Fruit fly (Drosophila melanogaster): Measurements from ENCODE around the gene CG13312.

The CG13312 gene

DNA sequence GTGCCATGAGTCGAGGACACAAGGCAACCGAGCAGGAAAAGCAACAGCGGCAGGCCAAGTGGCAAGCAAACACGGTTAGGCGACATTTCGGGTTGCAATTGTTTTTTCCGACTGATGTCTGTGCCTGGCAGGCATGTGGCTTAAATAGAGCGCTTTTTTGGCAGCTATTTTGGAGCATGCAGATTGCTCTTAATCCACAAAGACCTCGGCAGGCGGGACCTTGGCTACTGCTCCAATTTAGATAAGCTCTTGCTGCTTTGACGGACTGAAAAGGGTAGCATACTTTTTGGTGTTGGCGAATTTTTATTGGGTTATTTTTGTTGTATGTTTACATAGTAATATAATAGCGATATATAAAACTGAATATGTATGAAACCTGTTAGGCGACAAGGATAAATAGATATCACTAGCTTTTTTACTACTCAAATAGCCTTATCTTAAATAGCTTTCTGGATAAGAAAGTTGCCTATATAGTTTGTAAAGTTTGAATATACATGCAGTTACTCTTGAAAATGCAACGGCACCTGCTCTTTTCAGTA, at the start of gene CG13312, which contains the start of gene CG32024:
TSS of gene CG13312 (minus strand) at position 101 of the 539 bp plus-strand sequence.
TSS of gene CG32024 (plus strand) at position 489 of the 539 bp plus-strand sequence.
- TF ChIP-seq ovo (GFP tag; optimal IDR thresholded peaks at IDR 0.05) (no peak), pad (GFP tag; optimal IDR thresholded peaks at IDR 0.05) (no peak), CG33017 (tag; optimal IDR thresholded peaks at IDR 0.05) (peak; percentile 31), bab1 (GFP tag; optimal IDR thresholded peaks at IDR 0.05) (no peak)

dm6 chr3L:8855262-8855661, 48.2 kb upstream of the CG13312 start:
- TF ChIP-seq Crg-1 (GFP tag; optimal IDR thresholded peaks at IDR 0.05) (no peak), toe (GFP tag; optimal IDR thresholded peaks at IDR 0.05) (no peak), bab1 (GFP tag; optimal IDR thresholded peaks at IDR 0.05) (no peak), CG11617 (GFP tag; optimal IDR thresholded peaks at IDR 0.05) (no peak), kay (GFP tag; ENCODE audit: borderline replicate concordance) (no peak), CG12768 (GFP tag; optimal IDR thresholded peaks at IDR 0.05) (no peak), CG1620 (GFP tag; optimal IDR thresholded peaks at IDR 0.05) (no peak), CG5204 (GFP tag; optimal IDR thresholded peaks at IDR 0.05) (no peak), CG33017 (tag; optimal IDR thresholded peaks at IDR 0.05) (no peak), CG7101 (tag; optimal IDR thresholded peaks at IDR 0.05) (no peak), cnc (optimal IDR thresholded peaks at IDR 0.05) (no peak), CG7045 (GFP tag; optimal IDR thresholded peaks at IDR 0.05) (no peak), Mnt (GFP tag; optimal IDR thresholded peaks at IDR 0.05) (no peak), tj (GFP tag; optimal IDR thresholded peaks at IDR 0.05) (no peak), Hr96 (GFP tag; optimal IDR thresholded peaks at IDR 0.05) (no peak), Clk (GFP tag; optimal IDR thresholded peaks at IDR 0.05) (no peak), pad (GFP tag; optimal IDR thresholded peaks at IDR 0.05) (no peak), cic (GFP tag; optimal IDR thresholded peaks at IDR 0.05) (no peak)

dm6 chr3L:8853382-8853781, 46.4 kb upstream of the CG13312 start:
- no peak for TF ChIP-seq CG14711 (tag; optimal IDR thresholded peaks at IDR 0.05)
- no peak for TF ChIP-seq Crg-1 (GFP tag; optimal IDR thresholded peaks at IDR 0.05)
- TF ChIP-seq CG33017 (tag; optimal IDR thresholded peaks at IDR 0.05): no peak
- TF ChIP-seq CG12768 (GFP tag; optimal IDR thresholded peaks at IDR 0.05): no peak
- no peak for TF ChIP-seq kay (GFP tag; ENCODE audit: borderline replicate concordance)
- TF ChIP-seq CG7101 (tag; optimal IDR thresholded peaks at IDR 0.05): no peak
- TF ChIP-seq Clk (GFP tag; optimal IDR thresholded peaks at IDR 0.05): no peak
- no peak for TF ChIP-seq CG7045 (GFP tag; optimal IDR thresholded peaks at IDR 0.05)

dm6 chr3L:8852907-8853306, 45.9 kb upstream of the CG13312 start:
- TF ChIP-seq CG11617 (GFP tag; optimal IDR thresholded peaks at IDR 0.05) (no peak), Hr96 (GFP tag; optimal IDR thresholded peaks at IDR 0.05) (no peak), CG14711 (tag; optimal IDR thresholded peaks at IDR 0.05) (no peak), tj (GFP tag; optimal IDR thresholded peaks at IDR 0.05) (no peak), cic (GFP tag; optimal IDR thresholded peaks at IDR 0.05) (no peak), CG7101 (tag; optimal IDR thresholded peaks at IDR 0.05) (no peak), Mnt (GFP tag; optimal IDR thresholded peaks at IDR 0.05) (no peak), Clk (GFP tag; optimal IDR thresholded peaks at IDR 0.05) (no peak), ovo (GFP tag; optimal IDR thresholded peaks at IDR 0.05) (no peak), CG1620 (GFP tag; optimal IDR thresholded peaks at IDR 0.05) (no peak), Crg-1 (GFP tag; optimal IDR thresholded peaks at IDR 0.05) (no peak), pad (GFP tag; optimal IDR thresholded peaks at IDR 0.05) (no peak)

DNA sequence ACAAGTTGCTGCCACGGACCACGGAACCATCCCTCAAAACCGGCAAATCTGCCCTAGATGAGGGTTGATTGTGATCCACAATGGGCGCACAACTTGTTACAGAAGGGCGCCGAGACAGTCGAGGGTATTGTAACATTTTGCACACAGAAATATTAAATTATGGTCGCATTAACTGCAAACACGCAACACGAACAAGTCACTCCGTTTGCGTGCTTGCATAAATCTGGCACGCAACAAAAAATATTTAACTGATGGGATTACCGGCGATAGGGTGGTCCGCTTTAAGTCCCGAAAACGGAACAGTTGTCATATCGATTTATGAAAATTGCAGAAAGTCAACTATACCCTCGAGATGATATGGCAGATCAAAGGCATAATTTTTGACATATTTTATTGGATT, 44.9 kb upstream of the CG13312 start:
- TF ChIP-seq CG11617 (GFP tag; optimal IDR thresholded peaks at IDR 0.05): no peak
- TF ChIP-seq Mnt (GFP tag; optimal IDR thresholded peaks at IDR 0.05): no peak
- TF ChIP-seq Hr96 (GFP tag; optimal IDR thresholded peaks at IDR 0.05): no peak
- TF ChIP-seq Crg-1 (GFP tag; optimal IDR thresholded peaks at IDR 0.05): no peak
- TF ChIP-seq cic (GFP tag; optimal IDR thresholded peaks at IDR 0.05): no peak
- TF ChIP-seq CG5204 (GFP tag; optimal IDR thresholded peaks at IDR 0.05): no peak
- TF ChIP-seq toe (GFP tag; optimal IDR thresholded peaks at IDR 0.05): no peak
- no peak for TF ChIP-seq tj (GFP tag; optimal IDR thresholded peaks at IDR 0.05)
- no peak for TF ChIP-seq CG7101 (tag; optimal IDR thresholded peaks at IDR 0.05)

dm6 chr3L:8850784-8851704, 44.0 kb upstream of the CG13312 start:
- TF ChIP-seq bab1 (GFP tag; optimal IDR thresholded peaks at IDR 0.05) (no peak), Hr96 (GFP tag; optimal IDR thresholded peaks at IDR 0.05) (no peak), CG12768 (GFP tag; optimal IDR thresholded peaks at IDR 0.05) (no peak), CG33017 (tag; optimal IDR thresholded peaks at IDR 0.05) (no peak), kay (GFP tag; ENCODE audit: borderline replicate concordance) (no peak), cnc (optimal IDR thresholded peaks at IDR 0.05) (no peak), pad (GFP tag; optimal IDR thresholded peaks at IDR 0.05) (no peak), tj (GFP tag; optimal IDR thresholded peaks at IDR 0.05) (no peak), CG1620 (GFP tag; optimal IDR thresholded peaks at IDR 0.05) (no peak), CG14711 (tag; optimal IDR thresholded peaks at IDR 0.05) (no peak), Mnt (GFP tag; optimal IDR thresholded peaks at IDR 0.05) (no peak)

All from whole organism, adult.